Worm (Caenorhabditis elegans) whole organism, L2 larva: ENCODE data around the gene col-184.

Experiments
- C34F6.9 ChIP-seq: fragments of 150-350 bp; optimal IDR thresholded peaks from 2 replicates; lab custom pipeline; 2014; ENCODE audit warnings: missing biosample characterization, missing genetic modification characterization
- F13H6.1 ChIP-seq: sonication (generic microtip); optimal IDR thresholded peaks from 2 replicates; lab custom pipeline; 2016; ENCODE audit warnings: missing genetic modification characterization, missing compliant biosample characterization
- R02D3.7 ChIP-seq: fragments of 150-350 bp; optimal IDR thresholded peaks from 2 replicates; lab custom pipeline; 2014; ENCODE audit warnings: missing biosample characterization, missing genetic modification characterization
- alr-1 ChIP-seq: fragments of 150-350 bp; optimal IDR thresholded peaks from 2 replicates; lab custom pipeline; 2014; ENCODE audit warnings: missing biosample characterization, missing genetic modification characterization
- aly-2 ChIP-seq: fragments of 150-350 bp; optimal IDR thresholded peaks from 2 replicates; lab custom pipeline; 2014; ENCODE audit warnings: missing biosample characterization, missing genetic modification characterization
- ceh-16 ChIP-seq: fragments of 150-350 bp; optimal IDR thresholded peaks from 2 replicates; lab custom pipeline; 2014; ENCODE audit warnings: missing biosample characterization, missing genetic modification characterization
- ceh-82 ChIP-seq: fragments of 150-350 bp; optimal IDR thresholded peaks from 2 replicates; lab custom pipeline; 2014; ENCODE audit warnings: missing biosample characterization, missing genetic modification characterization
- crh-2 ChIP-seq: sonication (generic microtip); optimal IDR thresholded peaks from 2 replicates; lab custom pipeline; 2017; ENCODE audit warnings: missing biosample characterization, missing genetic modification characterization
- elt-3 ChIP-seq: sonication (generic microtip); optimal IDR thresholded peaks from 2 replicates; lab custom pipeline; 2017; ENCODE audit warnings: missing biosample characterization, missing genetic modification characterization
- fos-1 ChIP-seq: fragments of 150-350 bp; optimal IDR thresholded peaks from 2 replicates; lab custom pipeline; 2014; ENCODE audit warnings: missing biosample characterization, missing genetic modification characterization
- lin-13 ChIP-seq: fragments of 150-350 bp; optimal IDR thresholded peaks from 2 replicates; lab custom pipeline; 2014; ENCODE audit warnings: missing biosample characterization, missing genetic modification reagents, missing genetic modification characterization
- lsy-2 ChIP-seq, 2 experiments: fragments of 150-350 bp in 1 of 2; sonication (generic microtip) in 1 of 2; optimal IDR thresholded peaks; 2 replicates each; lab custom pipeline; 2014 to 2017; ENCODE audit warnings: missing biosample characterization in 2 of 2, missing genetic modification characterization in 2 of 2
- mdl-1 ChIP-seq, 2 experiments: fragments of 150-350 bp in 1 of 2; sonication (generic microtip) in 1 of 2; optimal IDR thresholded peaks; 2 replicates each; lab custom pipeline; 2017; ENCODE audit warnings: missing biosample characterization in 2 of 2, missing genetic modification characterization in 2 of 2
- nhr-11 ChIP-seq: fragments of 150-350 bp; optimal IDR thresholded peaks from 2 replicates; lab custom pipeline; 2014; ENCODE audit warnings: missing biosample characterization, missing genetic modification characterization
- nhr-129 ChIP-seq: fragments of 150-350 bp; optimal IDR thresholded peaks from 2 replicates; lab custom pipeline; 2014; ENCODE audit warnings: missing biosample characterization, missing genetic modification characterization
- nhr-21 ChIP-seq: fragments of 150-350 bp; optimal IDR thresholded peaks from 2 replicates; lab custom pipeline; 2014; ENCODE audit warnings: missing biosample characterization, missing genetic modification characterization
- nhr-25 ChIP-seq: fragments of 150-350 bp; sonication (generic microtip); optimal IDR thresholded peaks from 3 replicates; lab custom pipeline; 2014; ENCODE audit warnings: missing biosample characterization, missing genetic modification characterization
- nhr-77 ChIP-seq: fragments of 150-350 bp; optimal IDR thresholded peaks from 2 replicates; lab custom pipeline; 2014; ENCODE audit warnings: missing biosample characterization, missing genetic modification characterization
- sem-4 ChIP-seq: fragments of 150-350 bp; optimal IDR thresholded peaks from 2 replicates; lab custom pipeline; 2014; ENCODE audit warnings: missing biosample characterization, missing genetic modification reagents, missing genetic modification characterization
- skn-1 ChIP-seq: sonication (generic microtip); optimal IDR thresholded peaks from 2 replicates; lab custom pipeline; 2017; ENCODE audit warnings: missing biosample characterization, missing genetic modification characterization
- snpc-4 ChIP-seq: fragments of 150-350 bp; optimal IDR thresholded peaks from 2 replicates; lab custom pipeline; 2014; ENCODE audit warnings: missing biosample characterization, missing genetic modification characterization
- unc-39 ChIP-seq: fragments of 150-350 bp; optimal IDR thresholded peaks from 2 replicates; lab custom pipeline; 2014; ENCODE audit warnings: missing biosample characterization, missing genetic modification characterization
- unc-55 ChIP-seq: fragments of 150-350 bp; sonication (generic microtip); optimal IDR thresholded peaks from 3 replicates; lab custom pipeline; 2014; ENCODE audit warnings: missing biosample characterization, missing genetic modification reagents, missing genetic modification characterization
- zag-1 ChIP-seq: fragments of 150-350 bp; optimal IDR thresholded peaks from 2 replicates; lab custom pipeline; 2014; ENCODE audit warnings: missing biosample characterization, missing genetic modification characterization
- ztf-1 ChIP-seq: fragments of 200-800 bp; sonication (Bioruptor generic); conservative IDR thresholded peaks from 2 replicates; pipeline ENCODE4 v1.3.6; 2022; ENCODE audit warnings: missing genetic modification characterization, missing compliant biosample characterization
- ztf-11 ChIP-seq: sonication (generic microtip); optimal IDR thresholded peaks from 2 replicates; lab custom pipeline; 2017; ENCODE audit warnings: missing biosample characterization, missing genetic modification characterization

The col-184 gene

ce11 chrX:13518861-13519713 is 49.8 kb downstream of the col-184 start, which contains the start of the genes cdk-4 and F18H3.1:
Gene cdk-4, minus strand, starts transcription at chrX:13518911.
Gene F18H3.1, plus strand, starts transcription at chrX:13519663.
- TF ChIP-seq nhr-21 (tag; lab: Kevin White, UChicago) (no peak), lin-13 (GFP tag; lab: Kevin White, UChicago) (peak; percentile 12), elt-3 (tag; lab: Kevin White, UChicago) (no peak), lsy-2 (tag; optimal IDR thresholded peaks at IDR 0.05; lab: Kevin White, UChicago) (peak in 1 of 2 experiments; percentile 52), alr-1 (tag; lab: Kevin White, UChicago) (no peak), crh-2 (peak; percentile 56), zag-1 (tag; lab: Kevin White, UChicago) (peak; percentile 1), nhr-25 (tag; lab: Kevin White, UChicago) (peak; percentile 23), unc-39 (no peak), unc-55 (peak; percentile 94), F13H6.1 (tag; lab: Kevin White, UChicago) (peak; percentile 15), mdl-1 (tag; optimal IDR thresholded peaks at IDR 0.05; lab: Kevin White, UChicago) (no peak), R02D3.7 (no peak), nhr-129 (tag; lab: Kevin White, UChicago) (peak; percentile 77), fos-1 (tag; lab: Kevin White, UChicago) (peak; percentile 20), ztf-1 (no peak), nhr-77 (tag; lab: Kevin White, UChicago) (no peak), sem-4 (tag; lab: Kevin White, UChicago) (peak; percentile 52), ztf-11 (tag; lab: Kevin White, UChicago) (no peak), ceh-16 (tag; lab: Kevin White, UChicago) (peak; percentile 29), ceh-82 (no peak), nhr-11 (tag; lab: Kevin White, UChicago) (no peak), skn-1 (tag; lab: Kevin White, UChicago) (no peak), C34F6.9 (tag; lab: Kevin White, UChicago) (peak; percentile 81), aly-2 (tag; lab: Kevin White, UChicago) (no peak), snpc-4 (no peak)
